Fruit fly (Drosophila melanogaster): ENCODE results near the gene CG7465.

- TF ChIP-seq Dll (optimal IDR thresholded peaks at IDR 0.05) (no peak), pan (optimal IDR thresholded peaks at IDR 0.05) (no peak), psq (optimal IDR thresholded peaks at IDR 0.05) (no peak), usp (GFP tag; optimal IDR thresholded peaks at IDR 0.05) (no peak), EcR (GFP tag; optimal IDR thresholded peaks at IDR 0.05) (no peak), CG8478 (optimal IDR thresholded peaks at IDR 0.05) (no peak)
Measured at dm6 chr3L:4430331-4430730, 49.8 kb upstream of the CG7465 start.
